Fruit fly (Drosophila melanogaster) whole organism, prepupa: ENCODE measurements around the gene Ctr1A.

Source experiments
- Blimp-1 ChIP-seq: fragments of 200-800 bp; sonication (Bioruptor generic); optimal IDR thresholded peaks from 3 replicates; lab custom pipeline; 2017; ENCODE audit warnings: missing biosample characterization, missing genetic modification characterization, mild to moderate bottlenecking, moderate library complexity, missing genetic modification reagents
- CG11294 ChIP-seq: fragments of 200-800 bp; sonication (Bioruptor generic); IDR thresholded peaks from 2 replicates; pipeline ENCODE4 v1.3.6; 2022; ENCODE audit warnings: missing biosample characterization, missing genetic modification characterization
- CG11902 ChIP-seq: fragments of 200-800 bp; sonication (Bioruptor generic); optimal IDR thresholded peaks from 3 replicates; lab custom pipeline; 2016; ENCODE audit warnings: missing biosample characterization, missing genetic modification characterization
- CG15336 ChIP-seq: fragments of 200-800 bp; sonication (Bioruptor generic); IDR thresholded peaks from 2 replicates; pipeline ENCODE4 v1.3.6; 2022; ENCODE audit warnings: missing biosample characterization, missing genetic modification characterization
- CG1621 ChIP-seq: fragments of 200-800 bp; sonication (Bioruptor generic); optimal IDR thresholded peaks from 3 replicates; lab custom pipeline; 2018; ENCODE audit warnings: missing biosample characterization, mild to moderate bottlenecking, missing genetic modification characterization
- CG16779 ChIP-seq: fragments of 200-800 bp; sonication (Bioruptor generic); optimal IDR thresholded peaks from 3 replicates; lab custom pipeline; 2017; ENCODE audit warnings: missing biosample characterization, mild to moderate bottlenecking, missing genetic modification characterization
- CG31627 ChIP-seq: fragments of 200-800 bp; sonication (Bioruptor generic); optimal IDR thresholded peaks from 3 replicates; lab custom pipeline; 2016; ENCODE audit warnings: missing biosample characterization, missing genetic modification characterization
- CG32006 ChIP-seq: fragments of 200-800 bp; sonication (Bioruptor generic); optimal IDR thresholded peaks from 3 replicates; lab custom pipeline; 2017; ENCODE audit warnings: missing biosample characterization, mild to moderate bottlenecking, missing genetic modification characterization
- CG4318 ChIP-seq: fragments of 200-800 bp; sonication (Bioruptor generic); optimal IDR thresholded peaks from 3 replicates; lab custom pipeline; 2017; ENCODE audit warnings: missing biosample characterization, mild to moderate bottlenecking, missing genetic modification characterization
- CG6163 ChIP-seq: fragments of 200-800 bp; sonication (Bioruptor generic); IDR thresholded peaks from 3 replicates; pipeline ENCODE4 v1.3.6; 2022; ENCODE audit warnings: missing biosample characterization, missing genetic modification characterization
- CG6276 ChIP-seq: fragments of 200-800 bp; sonication (Bioruptor generic); optimal IDR thresholded peaks from 2 replicates; lab custom pipeline; 2017; ENCODE audit warnings: missing biosample characterization, mild to moderate bottlenecking, missing genetic modification characterization
- CG6792 ChIP-seq: fragments of 200-800 bp; sonication (Bioruptor generic); optimal IDR thresholded peaks from 3 replicates; lab custom pipeline; 2016; ENCODE audit warnings: missing biosample characterization, missing genetic modification characterization
- CG6808 ChIP-seq: fragments of 200-800 bp; sonication (Bioruptor generic); optimal IDR thresholded peaks from 3 replicates; lab custom pipeline; 2017; ENCODE audit warnings: missing biosample characterization, missing genetic modification characterization, mild to moderate bottlenecking, moderate library complexity, missing genetic modification reagents
- CG8119 ChIP-seq: fragments of 200-800 bp; sonication (Bioruptor generic); IDR thresholded peaks from 3 replicates; pipeline ENCODE4 v1.3.6; 2022; ENCODE audit warnings: missing biosample characterization, missing genetic modification characterization
- CG8319 ChIP-seq: fragments of 200-800 bp; sonication (Bioruptor generic); optimal IDR thresholded peaks from 3 replicates; lab custom pipeline; 2016; ENCODE audit warnings: missing biosample characterization, missing genetic modification characterization
- CG8632 ChIP-seq: fragments of 200-800 bp; sonication (Bioruptor generic); optimal IDR thresholded peaks from 3 replicates; lab custom pipeline; 2016; ENCODE audit warnings: missing biosample characterization, missing genetic modification characterization
- Eip75B ChIP-seq: fragments of 200-800 bp; sonication (Bioruptor generic); optimal IDR thresholded peaks from 3 replicates; lab custom pipeline; 2016; ENCODE audit warnings: missing biosample characterization, missing genetic modification characterization
- Eip78C ChIP-seq: fragments of 200-800 bp; sonication (Bioruptor generic); peaks from one replicate; lab custom pipeline; 2016; ENCODE audit warnings: missing biosample characterization, missing genetic modification characterization
- Ets21C ChIP-seq: fragments of 200-800 bp; sonication (Bioruptor generic); optimal IDR thresholded peaks from 3 replicates; lab custom pipeline; 2016; ENCODE audit warnings: missing biosample characterization, missing genetic modification characterization
- Gug ChIP-seq: fragments of 200-800 bp; sonication (Bioruptor generic); IDR thresholded peaks from 2 replicates; pipeline ENCODE4 v1.3.6; 2022; ENCODE audit warnings: missing biosample characterization, missing genetic modification characterization
- Hr38 ChIP-seq: sonication (Bioruptor generic); optimal IDR thresholded peaks from 2 replicates; lab custom pipeline; 2016; ENCODE audit warnings: missing biosample characterization, missing genetic modification characterization
- Hr4 ChIP-seq: fragments of 200-800 bp; sonication (Bioruptor generic); optimal IDR thresholded peaks from 3 replicates; lab custom pipeline; 2016; ENCODE audit warnings: missing biosample characterization, missing genetic modification characterization
- Met ChIP-seq: fragments of 200-800 bp; sonication (Bioruptor generic); optimal IDR thresholded peaks from 3 replicates; lab custom pipeline; 2016; ENCODE audit warnings: missing biosample characterization, missing genetic modification characterization
- OdsH ChIP-seq: fragments of 200-800 bp; sonication (Bioruptor generic); optimal IDR thresholded peaks from 3 replicates; lab custom pipeline; 2016; ENCODE audit warnings: missing biosample characterization, missing genetic modification characterization
- Sox14 ChIP-seq: fragments of 200-800 bp; sonication (Bioruptor generic); optimal IDR thresholded peaks from 3 replicates; lab custom pipeline; 2016; ENCODE audit warnings: missing biosample characterization, missing genetic modification characterization
- Sox15 ChIP-seq: fragments of 200-800 bp; sonication (Bioruptor generic); optimal IDR thresholded peaks from 3 replicates; lab custom pipeline; 2016; ENCODE audit warnings: missing biosample characterization, missing genetic modification characterization
- achi ChIP-seq: fragments of 200-800 bp; sonication (Bioruptor generic); optimal IDR thresholded peaks from 3 replicates; lab custom pipeline; 2016; ENCODE audit warnings: missing biosample characterization, missing genetic modification characterization
- cyc ChIP-seq: fragments of 200-800 bp; sonication (Bioruptor generic); optimal IDR thresholded peaks from 3 replicates; lab custom pipeline; 2016; ENCODE audit warnings: missing biosample characterization, missing genetic modification characterization
- dac ChIP-seq: fragments of 200-800 bp; sonication (Bioruptor generic); optimal IDR thresholded peaks from 2 replicates; lab custom pipeline; 2017; ENCODE audit warnings: missing biosample characterization, mild to moderate bottlenecking, missing genetic modification characterization
- eg ChIP-seq: fragments of 200-800 bp; sonication (Bioruptor generic); IDR thresholded peaks from 3 replicates; pipeline ENCODE4 v1.3.6; 2022; ENCODE audit warnings: missing biosample characterization, missing genetic modification characterization
- esn ChIP-seq: fragments of 200-800 bp; sonication (Bioruptor generic); optimal IDR thresholded peaks from 2 replicates; lab custom pipeline; 2016; ENCODE audit warnings: missing biosample characterization, mild to moderate bottlenecking, missing genetic modification characterization, moderate library complexity
- fd59A ChIP-seq: fragments of 200-800 bp; sonication (Bioruptor generic); optimal IDR thresholded peaks from 2 replicates; lab custom pipeline; 2017; ENCODE audit warnings: missing biosample characterization, mild to moderate bottlenecking, missing genetic modification characterization, missing genetic modification reagents
- fkh ChIP-seq: fragments of 200-800 bp; sonication (Bioruptor generic); optimal IDR thresholded peaks from 3 replicates; lab custom pipeline; 2017; ENCODE audit warnings: missing biosample characterization, mild to moderate bottlenecking, missing genetic modification characterization, moderate library complexity
- net ChIP-seq: fragments of 200-800 bp; sonication (Bioruptor generic); optimal IDR thresholded peaks from 3 replicates; lab custom pipeline; 2016; ENCODE audit warnings: missing biosample characterization, missing genetic modification characterization
- pdm3 ChIP-seq: fragments of 200-800 bp; sonication (Bioruptor generic); optimal IDR thresholded peaks from 3 replicates; lab custom pipeline; 2016; ENCODE audit warnings: missing biosample characterization, missing genetic modification characterization
- salr ChIP-seq, 2 experiments: fragments of 200-800 bp; sonication (Bioruptor generic); optimal IDR thresholded peaks; 3 replicates each; lab custom pipeline; 2016 to 2018; ENCODE audit warnings: missing biosample characterization in 2 of 2, missing genetic modification characterization in 2 of 2, mild to moderate bottlenecking in 1 of 2
- ss ChIP-seq, 2 experiments: fragments of 200-800 bp; sonication (Bioruptor generic); optimal IDR thresholded peaks; 2 replicates in 1 of 2; 3 replicates in 1 of 2; lab custom pipeline; 2017 to 2018; ENCODE audit warnings: mild to moderate bottlenecking in 2 of 2, missing biosample characterization in 2 of 2, missing genetic modification characterization in 2 of 2, moderate library complexity in 1 of 2
- topi ChIP-seq: fragments of 200-800 bp; sonication (Bioruptor generic); optimal IDR thresholded peaks from 3 replicates; lab custom pipeline; 2016; ENCODE audit warnings: missing biosample characterization, missing genetic modification characterization
- vri ChIP-seq: fragments of 200-800 bp; sonication (Bioruptor generic); optimal IDR thresholded peaks from 3 replicates; lab custom pipeline; 2016; ENCODE audit warnings: missing biosample characterization, mild to moderate bottlenecking, missing genetic modification characterization

Gene Ctr1A

DNA sequence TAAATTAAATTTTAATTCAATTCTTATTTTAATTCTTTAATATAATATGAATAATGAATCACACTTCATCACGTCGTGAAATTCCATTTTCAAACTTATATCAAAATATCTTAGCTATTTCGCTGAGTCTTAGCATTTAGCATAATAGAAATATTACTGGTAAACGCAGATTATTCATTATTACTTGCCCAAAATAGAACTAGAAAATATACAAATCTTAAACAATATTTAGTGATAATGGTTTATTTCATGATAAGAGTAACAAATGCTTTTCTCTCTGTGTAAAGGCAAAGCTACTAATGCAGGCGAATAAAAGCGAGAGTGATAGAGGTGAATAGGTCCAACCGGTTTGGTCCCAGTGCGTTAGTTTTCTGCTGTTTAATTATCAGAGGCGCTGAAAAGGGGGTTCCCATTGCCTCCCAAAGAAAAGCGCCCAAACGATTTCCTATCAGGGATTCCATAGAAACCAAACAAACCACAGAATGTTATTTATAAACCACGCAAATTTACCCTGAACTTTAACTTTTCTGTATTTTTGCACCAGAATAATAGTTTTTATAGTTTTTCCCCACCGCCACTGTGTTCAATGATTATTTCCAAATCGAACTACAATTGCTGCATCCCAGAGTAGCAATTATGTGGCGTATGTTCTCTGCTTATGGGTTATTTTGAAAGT lies 1.6 kb downstream of the Ctr1A start:
- no peak for TF ChIP-seq ss (GFP tag; optimal IDR thresholded peaks at IDR 0.05; lab: Kevin White, UChicago)
- TF ChIP-seq CG4318 (GFP tag; lab: Kevin White, UChicago): peak; percentile 62
- peak; percentile 85 for TF ChIP-seq CG32006 (GFP tag; lab: Kevin White, UChicago)
- peak; percentile 7 for TF ChIP-seq net (GFP tag; lab: Kevin White, UChicago)
- peak; percentile 41; the same call in 1 of the 3 replicates for TF ChIP-seq CG6163 (GFP tag; lab: Robert Waterston, UW)
- TF ChIP-seq topi (GFP tag; lab: Kevin White, UChicago): no peak
- TF ChIP-seq CG11294 (GFP tag; lab: Robert Waterston, UW): peak; percentile 18; the same call in 1 of the 2 replicates
- TF ChIP-seq eg (GFP tag; lab: Robert Waterston, UW): peak; percentile 69
- no peak for TF ChIP-seq CG11902
- peak; percentile 72 for TF ChIP-seq CG15336 (GFP tag; lab: Robert Waterston, UW)
- TF ChIP-seq Blimp-1: no peak
- peak; percentile 15 for TF ChIP-seq dac (GFP tag; lab: Kevin White, UChicago)
- peak in 1 of 2 experiments; percentile 58 for TF ChIP-seq salr (GFP tag; optimal IDR thresholded peaks at IDR 0.05; lab: Kevin White, UChicago)
- no peak for TF ChIP-seq esn
- TF ChIP-seq CG16779: peak; percentile 30
- TF ChIP-seq fd59A (GFP tag; lab: Kevin White, UChicago): no peak
- TF ChIP-seq Sox14: no peak
- TF ChIP-seq CG31627: no peak
- TF ChIP-seq CG8632 (GFP tag; lab: Kevin White, UChicago): no peak
- TF ChIP-seq CG8119 (GFP tag; lab: Robert Waterston, UW): peak; percentile 64
- TF ChIP-seq CG6276 (GFP tag; lab: Kevin White, UChicago): peak; percentile 67
- TF ChIP-seq Eip75B (GFP tag; lab: Kevin White, UChicago): peak; percentile 16
- TF ChIP-seq Hr4 (GFP tag; lab: Kevin White, UChicago): peak; percentile 74
- peak; percentile 80 for TF ChIP-seq Eip78C
- TF ChIP-seq OdsH (GFP tag; lab: Kevin White, UChicago): peak; percentile 43
- TF ChIP-seq achi (GFP tag; lab: Kevin White, UChicago): no peak
- TF ChIP-seq pdm3 (GFP tag; lab: Kevin White, UChicago): peak; percentile 20

DNA sequence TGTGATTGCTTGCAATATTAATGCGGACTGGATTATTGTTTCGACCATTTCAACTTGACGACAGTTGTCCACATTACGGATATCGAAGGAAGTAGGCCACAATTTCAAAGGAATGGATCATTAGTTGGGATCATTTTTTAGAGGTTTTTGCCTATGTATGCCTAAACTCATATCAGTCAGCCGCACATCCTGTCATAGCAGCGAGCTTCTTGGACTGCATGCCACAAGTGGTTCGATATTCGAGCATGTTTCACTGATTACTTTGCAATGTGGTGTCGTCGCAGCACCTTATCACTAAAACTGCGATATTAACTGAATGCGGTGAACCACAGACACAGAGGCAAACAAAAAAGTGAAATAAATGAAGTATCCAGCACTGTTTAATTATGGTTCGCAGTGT lies 2.5 kb downstream of the Ctr1A start:
- no peak for TF ChIP-seq dac (GFP tag; lab: Kevin White, UChicago)

DNA sequence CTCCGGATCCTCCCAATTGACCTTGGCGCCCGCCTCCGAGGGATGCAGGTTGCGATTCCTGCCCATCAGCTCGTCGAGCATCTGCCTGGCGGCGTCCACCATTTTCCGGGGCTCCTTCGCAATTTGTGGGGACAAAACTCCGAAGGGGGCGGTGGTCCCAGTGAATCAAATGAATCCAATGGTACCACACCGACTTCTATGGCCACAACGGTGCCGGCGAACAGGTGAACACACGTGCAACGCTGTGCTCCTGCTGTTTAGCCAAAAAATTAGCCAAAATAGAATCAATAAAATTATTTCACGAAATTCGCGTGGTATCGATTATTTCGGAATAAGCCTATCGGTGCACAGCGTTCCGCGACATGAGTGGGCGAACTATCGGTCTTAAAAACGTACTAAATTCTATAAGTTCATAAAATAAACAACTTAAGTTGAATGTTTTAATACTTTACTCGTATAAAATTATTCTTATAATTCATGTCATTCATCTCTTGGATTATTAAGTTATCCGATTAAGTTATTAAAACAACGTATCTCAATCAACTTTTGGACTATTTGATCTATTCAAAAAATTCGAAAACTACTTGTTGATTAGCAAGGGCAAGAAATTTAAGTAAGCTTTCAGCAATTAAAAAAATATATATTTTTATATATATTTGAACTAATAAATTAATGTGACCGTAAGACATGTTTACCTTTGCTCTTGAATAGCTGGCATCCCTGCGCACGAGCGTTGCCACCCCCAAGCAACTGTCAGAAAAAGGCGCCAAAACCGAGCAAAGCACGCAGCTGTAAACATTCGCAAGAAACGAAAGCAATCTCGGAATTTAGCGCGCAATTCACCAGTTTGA lies 12.4 kb downstream of the Ctr1A start, which contains the start of the genes CG3198 and Mcm6:
CG3198 (minus strand) TSS at position 337 of the 851 bp plus-strand sequence.
Mcm6 (plus strand) TSS at position 751 of the 851 bp plus-strand sequence.
- TF ChIP-seq achi (GFP tag; lab: Kevin White, UChicago) (peak; percentile 98), CG11294 (GFP tag; lab: Robert Waterston, UW) (no peak), fkh (GFP tag; lab: Kevin White, UChicago) (peak; percentile 76), CG6792 (GFP tag; lab: Kevin White, UChicago) (no peak)

DNA sequence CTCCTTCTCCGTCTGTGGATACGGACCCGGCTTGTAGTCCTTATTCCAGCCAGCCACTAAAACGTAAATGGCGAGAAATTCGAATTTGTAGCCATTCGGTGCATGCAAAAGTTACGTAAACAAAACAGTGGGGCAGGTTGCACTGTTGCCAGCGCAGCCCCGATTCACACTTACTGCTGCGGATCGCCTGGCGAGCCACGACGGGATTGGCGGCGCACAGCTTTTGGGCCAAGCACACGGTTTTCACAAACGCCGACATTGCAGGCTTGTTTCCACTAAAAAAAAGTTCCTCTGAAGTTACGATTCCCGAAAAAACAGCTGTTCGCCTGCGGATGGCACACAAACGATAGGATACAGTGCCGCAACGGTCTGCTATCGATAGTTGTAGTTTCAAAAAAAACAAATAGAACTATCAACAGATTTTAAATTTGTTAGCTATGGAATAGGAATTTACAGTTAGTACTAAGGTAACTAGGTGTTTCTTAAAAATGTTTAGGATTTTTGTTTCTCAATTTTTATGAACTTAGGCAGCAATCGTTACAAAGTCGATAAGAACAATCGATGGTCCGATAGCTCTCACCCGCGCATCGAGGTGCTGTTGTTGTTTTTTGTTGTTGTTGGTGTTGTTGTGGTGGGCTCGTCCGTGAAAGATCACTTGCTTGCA lies 16.5 kb downstream of the Ctr1A start, which contains the start of gene Fum1:
Fum1 (plus strand) TSS at position 599 of the 664 bp plus-strand sequence.
- TF ChIP-seq vri (GFP tag; lab: Kevin White, UChicago) (peak; percentile 22), Hr38 (GFP tag; lab: Kevin White, UChicago) (no peak), Ets21C (GFP tag; lab: Kevin White, UChicago) (no peak), esn (peak; percentile 38), CG11294 (GFP tag; lab: Robert Waterston, UW) (no peak), eg (GFP tag; lab: Robert Waterston, UW) (no peak), OdsH (GFP tag; lab: Kevin White, UChicago) (no peak), Gug (GFP tag; lab: Robert Waterston, UW) (no peak), CG4318 (GFP tag; lab: Kevin White, UChicago) (no peak), CG8119 (GFP tag; lab: Robert Waterston, UW) (no peak), Eip78C (no peak), dac (GFP tag; lab: Kevin White, UChicago) (no peak), Sox14 (peak; percentile 14), CG6808 (GFP tag; lab: Kevin White, UChicago) (no peak), CG8319 (GFP tag; lab: Kevin White, UChicago) (no peak), topi (GFP tag; lab: Kevin White, UChicago) (peak; percentile 23), CG1621 (tag; lab: Kevin White, UChicago) (no peak), Sox15 (no peak), CG6163 (GFP tag; lab: Robert Waterston, UW) (no peak), CG11902 (no peak), cyc (GFP tag; lab: Kevin White, UChicago) (no peak), CG31627 (peak; percentile 5), pdm3 (GFP tag; lab: Kevin White, UChicago) (no peak), Met (GFP tag; lab: Kevin White, UChicago) (no peak)
